Worm (Caenorhabditis elegans) whole organism, midembryonic: ENCODE data around the gene Y48A6B.14.
A peak's percentile ranks its signal among the peaks of the same experiment; 100 is the strongest.
"Not testable (repeated sequence)": the region's sequence is repeated elsewhere in the genome, so short reads cannot be mapped to it uniquely, and the experiment has no call there.

Experiments used
- T22C8.4 ChIP-seq: fragments of 200-800 bp; sonication (Bioruptor generic); IDR thresholded peaks from 2 replicates; pipeline ENCODE4 v1.3.6; 2022; ENCODE audit warnings: missing genetic modification characterization, missing compliant biosample characterization
- cog-1 ChIP-seq: sonication (generic microtip); optimal IDR thresholded peaks from 2 replicates; lab custom pipeline; 2016; ENCODE audit warnings: missing genetic modification characterization, missing compliant biosample characterization
- flt-1 ChIP-seq: fragments of 200-800 bp; sonication (Bioruptor generic); IDR thresholded peaks from 2 replicates; pipeline ENCODE4 v1.3.6; 2022; ENCODE audit warnings: missing genetic modification characterization, missing compliant biosample characterization
- klf-2 ChIP-seq: fragments of 200-800 bp; sonication (Bioruptor generic); conservative IDR thresholded peaks from 2 replicates; pipeline ENCODE4 v1.3.6; 2022; ENCODE audit warnings: missing genetic modification reagents, missing genetic modification characterization, missing compliant biosample characterization
- med-1 ChIP-seq: sonication (generic microtip); optimal IDR thresholded peaks from 2 replicates; lab custom pipeline; 2017; ENCODE audit warnings: missing genetic modification characterization, mild to moderate bottlenecking, missing compliant biosample characterization, antibody characterized with exemption, missing genetic modification reagents; ENCODE audit not compliant: insufficient read depth
- ref-1 ChIP-seq: fragments of 200-800 bp; sonication (Bioruptor generic); conservative IDR thresholded peaks from 2 replicates; pipeline ENCODE4 v1.3.6; 2022; ENCODE audit warnings: missing genetic modification reagents, missing genetic modification characterization, missing compliant biosample characterization
- tab-1 ChIP-seq: fragments of 200-800 bp; sonication (Bioruptor generic); IDR thresholded peaks from 2 replicates; pipeline ENCODE4 v1.3.6; 2022; ENCODE audit warnings: missing genetic modification characterization, missing compliant biosample characterization
- ztf-23 ChIP-seq: fragments of 200-800 bp; sonication (Bioruptor generic); IDR thresholded peaks from 2 replicates; pipeline ENCODE4 v1.3.6; 2022; ENCODE audit warnings: missing genetic modification reagents, missing genetic modification characterization, missing compliant biosample characterization
- ztf-29 ChIP-seq: fragments of 200-800 bp; sonication (Bioruptor generic); IDR thresholded peaks from 2 replicates; pipeline ENCODE4 v1.3.6; 2022; ENCODE audit warnings: missing genetic modification reagents, missing genetic modification characterization, missing compliant biosample characterization

Y48A6B.14 gene

DNA sequence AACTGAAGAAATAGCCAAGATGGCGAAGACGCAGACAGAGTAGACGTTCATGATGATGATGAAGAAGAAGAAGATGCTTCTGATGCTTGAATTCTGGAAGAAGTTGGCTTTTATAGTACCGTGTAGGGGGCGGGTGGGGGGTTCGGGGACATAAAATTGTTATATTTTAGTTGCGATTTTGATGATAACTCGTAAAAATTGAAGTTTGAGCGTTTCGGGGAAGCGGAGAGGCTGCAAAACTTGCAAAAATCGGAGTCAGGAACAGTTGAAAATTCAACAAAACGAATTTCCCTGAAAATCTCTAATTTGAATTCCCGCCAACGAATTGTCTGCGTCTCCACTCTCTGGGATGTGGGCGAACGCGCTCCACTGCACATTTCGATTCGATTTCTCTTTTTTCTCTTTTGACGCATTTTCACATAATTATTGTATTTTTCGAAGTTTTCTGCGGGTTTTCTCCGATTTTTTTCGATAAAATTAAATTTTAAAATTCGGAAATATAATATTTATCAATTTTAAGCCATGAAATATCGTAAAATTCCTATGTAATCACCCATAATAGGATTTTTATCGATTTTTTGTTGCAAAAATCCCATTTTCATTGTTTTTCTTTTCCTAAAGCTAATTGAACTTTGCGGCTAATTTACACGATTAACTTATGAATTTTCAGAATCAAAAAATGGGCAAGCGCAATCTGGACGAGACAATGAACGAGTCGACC, 23.7 kb upstream of the Y48A6B.14 start, which contains the start of the genes fipr-17 and Y48A6B.3:
Gene fipr-17 (minus strand): TSS at position 51 of the 721 bp plus-strand sequence.
Gene Y48A6B.3 (plus strand): TSS at position 671 of the 721 bp plus-strand sequence.
- TF ChIP-seq ref-1 (GFP tag; lab: Robert Waterston, UW) (no peak), cog-1 (tag; lab: Kevin White, UChicago) (peak; percentile 4), klf-2 (no peak), ztf-29 (GFP tag; lab: Robert Waterston, UW) (no peak), med-1 (GFP tag; lab: Kevin White, UChicago) (no peak), tab-1 (no peak), flt-1 (GFP tag; lab: Robert Waterston, UW) (peak; percentile 72), T22C8.4 (0 out of 2 replicates have a peak, but pooled peaks have one; percentile 38), ztf-23 (GFP tag; lab: Robert Waterston, UW) (peak; percentile 72)

DNA sequence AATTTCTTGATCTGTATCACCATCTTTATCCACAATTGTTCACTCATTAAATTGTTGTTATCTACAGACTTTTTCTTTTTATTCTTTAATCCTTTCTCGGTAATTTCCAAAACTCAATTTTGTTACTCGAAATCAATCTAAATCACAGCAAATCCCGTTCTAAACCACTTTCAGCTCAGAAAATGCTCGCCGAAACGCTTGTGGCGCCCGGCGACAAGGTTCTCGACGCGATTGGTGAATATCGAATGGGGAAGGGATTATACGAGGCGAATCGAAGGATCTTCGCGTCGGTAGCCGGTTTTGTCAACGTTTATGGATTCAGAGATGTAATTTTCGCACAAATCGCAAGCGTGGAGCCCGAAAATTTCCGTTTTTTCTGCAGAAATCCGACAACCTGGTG, 22.5 kb upstream of the Y48A6B.14 start, which contains the start of gene exos-1:
Gene exos-1 (plus strand): TSS at position 175 of the 400 bp plus-strand sequence.
- TF ChIP-seq med-1 (GFP tag; lab: Kevin White, UChicago) (no peak), flt-1 (GFP tag; lab: Robert Waterston, UW) (no peak), T22C8.4 (no peak), ztf-23 (GFP tag; lab: Robert Waterston, UW) (no peak), ztf-29 (GFP tag; lab: Robert Waterston, UW) (no peak), cog-1 (tag; lab: Kevin White, UChicago) (no peak), ref-1 (GFP tag; lab: Robert Waterston, UW) (no peak), klf-2 (no peak)

DNA sequence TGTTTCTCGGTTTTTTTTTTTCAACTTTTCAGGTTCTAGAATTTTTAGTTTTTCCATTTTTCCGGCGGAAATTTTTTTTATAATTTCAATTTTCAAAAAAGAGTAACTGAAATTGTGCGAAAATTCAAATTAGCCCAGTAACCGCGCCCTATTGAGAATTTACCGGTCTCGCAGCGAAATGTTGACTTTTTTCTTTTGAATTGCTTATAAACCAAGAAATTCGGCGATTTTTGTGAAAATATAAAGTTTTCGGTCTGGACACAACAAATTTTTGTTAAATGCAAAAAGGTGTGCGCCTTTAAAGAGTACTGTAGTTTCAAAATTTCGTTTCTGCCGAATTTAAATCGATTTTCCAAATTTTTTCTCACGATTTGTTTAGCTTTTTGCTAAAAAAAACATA, 20.8 kb upstream of the Y48A6B.14 start:
- no peak for TF ChIP-seq cog-1 (tag; lab: Kevin White, UChicago)
- no peak for TF ChIP-seq klf-2
- TF ChIP-seq ztf-29 (GFP tag; lab: Robert Waterston, UW): no peak
- TF ChIP-seq tab-1: no peak
- no peak for TF ChIP-seq ztf-23 (GFP tag; lab: Robert Waterston, UW)
- TF ChIP-seq ref-1 (GFP tag; lab: Robert Waterston, UW): no peak
- no peak for TF ChIP-seq flt-1 (GFP tag; lab: Robert Waterston, UW)
- no peak for TF ChIP-seq med-1 (GFP tag; lab: Kevin White, UChicago)
- no peak for TF ChIP-seq T22C8.4

DNA sequence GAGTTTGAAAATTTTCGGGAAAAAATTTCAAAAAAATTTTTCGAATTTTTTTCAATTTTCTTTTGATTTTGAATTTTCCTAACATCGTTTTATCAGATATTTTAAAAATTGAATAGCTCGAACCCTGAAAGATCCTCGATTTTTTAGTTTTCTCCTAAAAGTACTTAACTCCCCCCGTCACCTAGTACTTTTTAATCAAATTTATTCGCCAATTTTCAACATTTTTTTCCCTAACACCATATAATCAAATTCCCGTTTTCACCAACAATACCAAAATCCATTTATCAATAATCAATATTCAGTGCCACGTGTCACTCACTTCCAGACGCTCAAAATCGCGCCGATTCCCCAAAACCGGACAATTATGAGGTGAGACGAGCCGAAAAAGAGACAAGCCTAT, 19.1 kb upstream of the Y48A6B.14 start, which contains the start of gene kvs-4:
Gene kvs-4 (plus strand): TSS at position 301 of the 400 bp plus-strand sequence.
- TF ChIP-seq tab-1: no peak
- no peak for TF ChIP-seq ztf-29 (GFP tag; lab: Robert Waterston, UW)
- TF ChIP-seq klf-2: no peak
- TF ChIP-seq cog-1 (tag; lab: Kevin White, UChicago): no peak
- no peak for TF ChIP-seq med-1 (GFP tag; lab: Kevin White, UChicago)
- no peak for TF ChIP-seq ztf-23 (GFP tag; lab: Robert Waterston, UW)

DNA sequence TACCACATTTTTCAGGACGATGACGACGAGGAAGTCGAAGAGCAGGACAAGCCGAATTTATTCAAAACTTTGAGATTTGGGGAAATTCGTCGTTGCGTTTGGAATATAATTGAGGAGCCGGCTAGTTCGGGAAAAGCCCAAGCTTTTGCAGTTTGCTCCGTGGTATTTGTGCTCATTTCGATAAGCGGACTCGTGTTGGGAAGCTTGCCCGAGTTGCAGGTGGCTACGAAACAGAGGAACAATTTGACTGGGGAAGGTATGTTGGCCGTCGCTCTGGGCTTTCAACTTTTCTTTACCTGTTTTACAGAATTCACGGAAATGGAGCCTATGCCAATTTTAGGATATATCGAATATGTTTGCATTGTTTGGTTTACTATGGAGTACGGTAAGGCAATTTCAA, 9.1 kb upstream of the Y48A6B.14 start:
- no peak for TF ChIP-seq tab-1
- no peak for TF ChIP-seq ztf-29 (GFP tag; lab: Robert Waterston, UW)
- no peak for TF ChIP-seq T22C8.4
- no peak for TF ChIP-seq flt-1 (GFP tag; lab: Robert Waterston, UW)
- no peak for TF ChIP-seq ref-1 (GFP tag; lab: Robert Waterston, UW)
- no peak for TF ChIP-seq cog-1 (tag; lab: Kevin White, UChicago)
- no peak for TF ChIP-seq med-1 (GFP tag; lab: Kevin White, UChicago)
- TF ChIP-seq klf-2: no peak
- no peak for TF ChIP-seq ztf-23 (GFP tag; lab: Robert Waterston, UW)

DNA sequence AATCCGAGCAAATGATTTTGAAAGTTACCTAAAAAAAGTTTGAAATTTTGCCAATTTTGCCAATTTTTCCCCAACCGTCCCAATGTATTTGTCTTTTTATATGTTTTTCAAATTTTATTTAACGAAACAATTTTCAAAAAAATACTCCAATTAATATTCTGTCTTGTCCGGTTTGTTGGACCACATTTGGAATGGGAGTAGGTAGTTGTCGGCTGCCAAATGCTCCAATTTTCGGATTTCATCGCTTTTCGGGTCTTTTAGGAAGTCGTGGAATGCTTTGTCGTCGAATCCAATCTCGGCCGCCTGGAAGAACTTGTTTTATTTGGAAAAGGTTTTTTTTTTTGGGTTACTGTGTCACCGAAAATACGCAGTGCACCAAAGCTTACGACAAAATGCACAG, 6.3 kb upstream of the Y48A6B.14 start:
- TF ChIP-seq cog-1 (tag; lab: Kevin White, UChicago) (no peak), klf-2 (no peak), ref-1 (GFP tag; lab: Robert Waterston, UW) (no peak), ztf-23 (GFP tag; lab: Robert Waterston, UW) (no peak), ztf-29 (GFP tag; lab: Robert Waterston, UW) (no peak)

DNA sequence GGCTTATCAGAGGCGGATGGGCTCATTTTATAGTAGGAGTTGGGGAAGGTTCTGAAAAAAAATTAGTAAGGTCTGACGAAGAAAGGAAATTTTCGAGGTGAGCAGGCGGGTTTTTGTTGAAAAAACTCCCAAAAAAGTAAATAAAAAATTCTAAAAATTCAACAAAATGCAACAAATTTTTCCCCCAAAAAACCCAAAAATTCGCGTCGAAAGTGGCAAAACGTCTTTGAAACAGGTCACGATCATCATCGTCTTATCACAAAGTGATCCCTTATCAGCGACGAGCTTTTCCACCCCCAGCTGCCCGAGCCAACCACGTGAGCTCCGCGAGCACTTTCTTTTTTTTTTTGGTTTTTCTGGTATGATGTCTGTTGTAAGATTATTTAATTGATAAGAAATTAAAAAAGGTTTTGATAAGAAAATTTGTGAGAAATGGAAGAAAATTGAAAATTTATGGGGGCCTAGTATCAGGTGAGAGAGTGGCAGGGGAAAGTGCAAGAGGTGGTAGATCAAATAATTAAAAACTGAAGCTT, 4.8 kb upstream of the Y48A6B.14 start, which contains the start of gene Y48A6B.7:
Gene Y48A6B.7 (minus strand): TSS at position 51 of the 533 bp plus-strand sequence.
- TF ChIP-seq ztf-23 (GFP tag; lab: Robert Waterston, UW) (no peak), tab-1 (no peak), ztf-29 (GFP tag; lab: Robert Waterston, UW) (no peak), ref-1 (GFP tag; lab: Robert Waterston, UW) (no peak), cog-1 (tag; lab: Kevin White, UChicago) (no peak), flt-1 (GFP tag; lab: Robert Waterston, UW) (no peak), T22C8.4 (no peak), med-1 (GFP tag; lab: Kevin White, UChicago) (no peak)

DNA sequence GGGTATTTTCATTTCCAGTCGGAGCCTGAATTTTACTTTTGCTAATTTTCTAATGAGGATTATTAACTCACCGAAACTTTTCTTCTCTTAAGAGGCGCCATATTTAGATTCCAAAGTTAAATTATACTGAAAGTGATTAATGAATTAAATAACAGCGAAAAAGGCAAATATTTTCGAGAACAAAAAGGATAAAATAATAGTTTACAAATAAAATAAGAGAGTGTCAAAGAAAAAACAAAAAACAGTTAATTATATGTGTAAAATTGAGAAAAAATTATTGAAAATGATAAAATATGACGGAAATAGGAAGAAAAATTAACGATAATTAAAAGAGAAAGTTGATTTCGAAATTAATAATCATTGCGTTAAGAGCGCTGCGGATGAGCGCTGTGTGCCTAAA, 2.1 kb upstream of the Y48A6B.14 start, which contains the start of gene Y48A6B.8:
Gene Y48A6B.8 (minus strand): TSS at position 101 of the 400 bp plus-strand sequence.
- not testable (repeated sequence) for TF ChIP-seq T22C8.4; ztf-23 (GFP tag; lab: Robert Waterston, UW); tab-1

DNA sequence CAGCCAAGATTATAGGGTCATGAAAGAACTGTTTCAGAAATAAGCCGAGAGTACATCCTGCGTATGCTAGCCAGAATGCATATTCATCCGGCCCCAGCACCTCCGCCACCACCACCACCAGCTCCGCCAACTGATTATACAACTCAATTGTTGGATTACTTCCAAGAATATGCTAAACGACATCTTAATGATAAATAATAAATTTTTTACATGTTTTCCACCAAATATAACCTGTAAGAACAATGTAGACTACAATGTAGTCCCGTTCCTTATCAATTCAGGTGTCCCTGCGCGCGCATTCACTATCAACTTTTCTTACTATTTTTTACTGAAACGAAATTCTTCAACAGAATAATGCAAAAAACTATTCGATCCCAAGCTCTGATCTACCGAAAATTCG, 1.5 kb downstream of the Y48A6B.14 start, which contains the start of gene Y48A6B.9:
Gene Y48A6B.9 (plus strand): TSS at position 301 of the 400 bp plus-strand sequence.
- TF ChIP-seq ref-1 (GFP tag; lab: Robert Waterston, UW): no peak
- no peak for TF ChIP-seq ztf-23 (GFP tag; lab: Robert Waterston, UW)
- TF ChIP-seq tab-1: no peak
